Fruit fly (Drosophila melanogaster) whole organism, adult: ENCODE results near the gene Hmbs.

Source experiments
- CG14711 ChIP-seq: fragments of 200-800 bp; sonication (Bioruptor generic); optimal IDR thresholded peaks from 2 replicates; lab custom pipeline; 2018; ENCODE audit warnings: missing biosample characterization, mild to moderate bottlenecking, missing genetic modification characterization, moderate library complexity
- Hr96 ChIP-seq: fragments of 200-800 bp; sonication (Bioruptor generic); optimal IDR thresholded peaks from 2 replicates; lab custom pipeline; 2016; ENCODE audit warnings: missing biosample characterization, missing genetic modification characterization
- cic ChIP-seq: fragments of 200-800 bp; sonication (Bioruptor generic); optimal IDR thresholded peaks from 2 replicates; lab custom pipeline; 2017; ENCODE audit warnings: missing biosample characterization, mild to moderate bottlenecking, missing genetic modification characterization, moderate library complexity
- tj ChIP-seq: fragments of 200-800 bp; sonication (Bioruptor generic); optimal IDR thresholded peaks from 3 replicates; lab custom pipeline; 2017; ENCODE audit warnings: missing biosample characterization, mild to moderate bottlenecking, missing genetic modification characterization, moderate library complexity

DNA sequence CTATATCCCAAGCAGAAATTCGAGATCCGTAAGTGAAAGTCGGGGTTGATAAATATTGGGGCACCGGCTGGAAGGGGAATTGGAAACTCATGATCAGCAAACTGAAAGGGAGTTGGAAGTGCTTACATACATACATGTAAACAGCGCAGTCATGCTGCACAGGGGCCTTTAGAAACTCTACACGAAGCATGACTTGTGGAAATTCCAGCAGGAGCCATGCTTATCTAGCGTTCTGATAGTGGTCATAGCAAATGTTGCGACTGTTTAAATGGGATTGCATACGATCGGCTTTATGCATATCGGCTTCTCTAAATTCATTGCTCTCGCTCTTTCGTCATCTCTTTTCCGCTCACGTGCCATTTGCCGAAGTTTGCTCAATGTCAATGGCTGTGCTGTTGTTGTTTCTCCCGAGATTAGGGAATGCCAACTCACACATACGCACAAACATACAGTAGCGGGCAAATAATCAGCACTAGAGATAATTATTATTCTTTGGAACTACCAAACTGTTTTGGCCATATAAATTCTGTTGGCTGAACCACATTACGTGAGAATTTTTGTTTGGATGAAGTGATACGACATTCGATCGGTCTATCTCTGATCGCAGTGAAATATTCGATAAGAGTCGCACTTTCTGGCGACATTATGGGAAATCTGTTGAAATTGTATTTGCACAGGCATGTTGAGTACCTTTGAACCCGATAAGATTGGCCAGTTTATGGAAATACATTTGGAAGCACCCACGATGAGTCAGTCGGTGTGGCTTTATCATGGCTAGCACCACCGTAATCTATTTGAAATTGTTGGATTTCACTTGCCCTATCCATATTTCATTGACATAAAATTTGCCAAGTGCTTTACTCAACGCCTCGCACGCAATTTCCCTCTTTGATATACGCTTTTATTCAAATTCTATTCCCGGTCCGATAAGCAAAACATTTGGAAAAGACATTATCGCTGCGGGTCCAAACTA lies 1.6 kb downstream of the Hmbs start:
- TF ChIP-seq cic (GFP tag; lab: Kevin White, UChicago): no peak
- TF ChIP-seq tj (GFP tag; lab: Kevin White, UChicago): no peak
- no peak for TF ChIP-seq CG14711
- TF ChIP-seq Hr96 (GFP tag; lab: Kevin White, UChicago): no peak
